Worm (Caenorhabditis elegans) whole organism, L1 larva: Measurements from ENCODE around the gene C56G2.15.
A peak's percentile ranks its signal among the peaks of the same experiment; 100 is the strongest.

Source experiments
- C16A3.4 ChIP-seq: fragments of 150-350 bp; optimal IDR thresholded peaks from 2 replicates; lab custom pipeline; 2014; ENCODE audit warnings: missing biosample characterization, missing genetic modification characterization
- aly-2 ChIP-seq: fragments of 150-350 bp; optimal IDR thresholded peaks from 2 replicates; lab custom pipeline; 2014; ENCODE audit warnings: missing biosample characterization, missing genetic modification characterization
- ceh-8 ChIP-seq: fragments of 200-800 bp; sonication (Bioruptor generic); optimal IDR thresholded peaks from 2 replicates; lab custom pipeline; 2018; ENCODE audit warnings: mild to moderate bottlenecking, missing genetic modification characterization, moderate library complexity, missing compliant biosample characterization
- egl-13 ChIP-seq: sonication (generic microtip); optimal IDR thresholded peaks from 2 replicates; lab custom pipeline; 2016; ENCODE audit warnings: missing genotype, missing genetic modification reagents, missing genetic modification characterization, missing compliant biosample characterization
- elt-2 ChIP-seq: sonication (generic microtip); optimal IDR thresholded peaks from 2 replicates; lab custom pipeline; 2016; ENCODE audit warnings: missing genetic modification characterization, mild to moderate bottlenecking, inconsistent platforms, missing compliant biosample characterization, missing genetic modification reagents
- elt-3 ChIP-seq, 6 experiments: fragments of 150-350 bp in 1 of 6; sonication (generic microtip); optimal IDR thresholded peaks; 2 replicates each; lab custom pipeline; 2017 to 2018; ENCODE audit warnings: missing biosample characterization in 6 of 6, missing genetic modification characterization in 6 of 6, inconsistent platforms in 1 of 6
- fkh-8 ChIP-seq: sonication (generic microtip); optimal IDR thresholded peaks from 2 replicates; lab custom pipeline; 2016; ENCODE audit warnings: mild to moderate bottlenecking, missing genetic modification characterization, missing compliant biosample characterization
- fos-1 ChIP-seq: fragments of 150-350 bp; optimal IDR thresholded peaks from 2 replicates; lab custom pipeline; 2014; ENCODE audit warnings: missing biosample characterization, missing genetic modification characterization
- grh-1 ChIP-seq: fragments of 200-800 bp; sonication (Bioruptor generic); IDR thresholded peaks from 2 replicates; pipeline ENCODE4 v1.3.6; 2022; ENCODE audit warnings: missing genetic modification reagents, missing genetic modification characterization, missing compliant biosample characterization
- hlh-17 ChIP-seq: fragments of 200-800 bp; sonication (Bioruptor generic); optimal IDR thresholded peaks from 2 replicates; lab custom pipeline; 2018; ENCODE audit warnings: missing genetic modification characterization, mild to moderate bottlenecking, missing compliant biosample characterization, moderate library complexity, borderline replicate concordance
- lin-14 ChIP-seq: fragments of 200-800 bp; sonication (Bioruptor generic); optimal IDR thresholded peaks from 2 replicates; lab custom pipeline; 2018; ENCODE audit warnings: mild to moderate bottlenecking, missing genetic modification characterization, moderate library complexity, missing compliant biosample characterization
- lin-35 ChIP-seq, 2 experiments: fragments of 150-350 bp; optimal IDR thresholded peaks; 2 replicates each; lab custom pipeline; 2014; ENCODE audit warnings: missing biosample characterization in 2 of 2, missing genetic modification characterization in 2 of 2, missing genetic modification reagents in 2 of 2
- lin-39 ChIP-seq: fragments of 150-350 bp; optimal IDR thresholded peaks from 2 replicates; lab custom pipeline; 2014; ENCODE audit warnings: missing biosample characterization, missing genetic modification reagents, missing genetic modification characterization
- lir-3 ChIP-seq: sonication (generic microtip); optimal IDR thresholded peaks from 2 replicates; lab custom pipeline; 2016; ENCODE audit warnings: mild to moderate bottlenecking, missing genetic modification characterization, moderate library complexity, missing compliant biosample characterization; ENCODE audit not compliant: poor library complexity
- lsy-2 ChIP-seq, 2 experiments: fragments of 150-350 bp; optimal IDR thresholded peaks; 2 replicates each; lab custom pipeline; 2014; ENCODE audit warnings: missing biosample characterization in 2 of 2, missing genetic modification characterization in 2 of 2
- mep-1 ChIP-seq: fragments of 150-350 bp; optimal IDR thresholded peaks from 2 replicates; lab custom pipeline; 2014; ENCODE audit warnings: missing biosample characterization, missing genetic modification characterization
- nhr-11 ChIP-seq: fragments of 150-350 bp; optimal IDR thresholded peaks from 2 replicates; lab custom pipeline; 2014; ENCODE audit warnings: missing biosample characterization, missing genetic modification characterization
- nhr-19 ChIP-seq: fragments of 200-800 bp; sonication (Bioruptor generic); conservative IDR thresholded peaks from 2 replicates; pipeline ENCODE4 v1.3.6; 2022; ENCODE audit warnings: missing genetic modification characterization, missing compliant biosample characterization
- nhr-20 ChIP-seq: sonication (generic microtip); optimal IDR thresholded peaks from 2 replicates; lab custom pipeline; 2016; ENCODE audit warnings: mild to moderate bottlenecking, missing genetic modification characterization, missing compliant biosample characterization
- nhr-237 ChIP-seq: fragments of 150-350 bp; optimal IDR thresholded peaks from 2 replicates; lab custom pipeline; 2014; ENCODE audit warnings: missing biosample characterization, missing genetic modification characterization
- nhr-28 ChIP-seq: fragments of 150-350 bp; optimal IDR thresholded peaks from 2 replicates; lab custom pipeline; 2014; ENCODE audit warnings: missing biosample characterization, missing genetic modification characterization
- nhr-47 ChIP-seq: sonication (generic microtip); optimal IDR thresholded peaks from 2 replicates; lab custom pipeline; 2016; ENCODE audit warnings: mild to moderate bottlenecking, missing genetic modification characterization, moderate library complexity, missing compliant biosample characterization
- nhr-71 ChIP-seq: sonication (generic microtip); optimal IDR thresholded peaks from 2 replicates; lab custom pipeline; 2016; ENCODE audit warnings: mild to moderate bottlenecking, missing genetic modification characterization, moderate library complexity, missing compliant biosample characterization
- nhr-76 ChIP-seq: sonication (generic microtip); optimal IDR thresholded peaks from 2 replicates; lab custom pipeline; 2017; ENCODE audit warnings: missing biosample characterization, missing genetic modification characterization
- nhr-77 ChIP-seq: fragments of 150-350 bp; optimal IDR thresholded peaks from 2 replicates; lab custom pipeline; 2014; ENCODE audit warnings: missing biosample characterization, missing genetic modification characterization
- nhr-85 ChIP-seq: sonication (generic microtip); peaks from one replicate; lab custom pipeline; 2016; ENCODE audit warnings: missing genetic modification characterization, inconsistent platforms, missing compliant biosample characterization
- nhr-90 ChIP-seq: sonication (generic microtip); optimal IDR thresholded peaks from 2 replicates; lab custom pipeline; 2016; ENCODE audit warnings: mild to moderate bottlenecking, missing genetic modification characterization, missing compliant biosample characterization; ENCODE audit not compliant: poor library complexity
- pag-3 ChIP-seq: sonication (generic microtip); optimal IDR thresholded peaks from 2 replicates; lab custom pipeline; 2017; ENCODE audit warnings: missing genetic modification characterization, mild to moderate bottlenecking, missing compliant biosample characterization, antibody characterized with exemption, borderline replicate concordance; ENCODE audit not compliant: insufficient read depth
- pax-3 ChIP-seq: fragments of 200-800 bp; sonication (Bioruptor generic); optimal IDR thresholded peaks from 2 replicates; lab custom pipeline; 2018; ENCODE audit warnings: mild to moderate bottlenecking, missing genetic modification characterization, moderate library complexity, missing compliant biosample characterization
- rnt-1 ChIP-seq: sonication (generic microtip); optimal IDR thresholded peaks from 2 replicates; lab custom pipeline; 2016; ENCODE audit warnings: mild to moderate bottlenecking, missing genetic modification characterization, moderate library complexity, missing compliant biosample characterization
- skn-1 ChIP-seq: fragments of 150-350 bp; optimal IDR thresholded peaks from 2 replicates; lab custom pipeline; 2014; ENCODE audit warnings: missing biosample characterization, missing genetic modification characterization
- snu-23 ChIP-seq: sonication (generic microtip); optimal IDR thresholded peaks from 2 replicates; lab custom pipeline; 2016; ENCODE audit warnings: missing genetic modification characterization, missing compliant biosample characterization
- sox-4 ChIP-seq: sonication (generic microtip); optimal IDR thresholded peaks from 2 replicates; lab custom pipeline; 2016; ENCODE audit warnings: missing genetic modification characterization, missing compliant biosample characterization
- swsn-7 ChIP-seq: sonication (generic microtip); optimal IDR thresholded peaks from 2 replicates; lab custom pipeline; 2016; ENCODE audit warnings: missing genetic modification characterization, missing compliant biosample characterization
- tbx-2 ChIP-seq: sonication (generic microtip); optimal IDR thresholded peaks from 2 replicates; lab custom pipeline; 2016; ENCODE audit warnings: missing genetic modification characterization, missing compliant biosample characterization
- unc-30 ChIP-seq: sonication (generic microtip); optimal IDR thresholded peaks from 2 replicates; lab custom pipeline; 2017; ENCODE audit warnings: missing biosample characterization, missing genetic modification characterization
- unc-62 ChIP-seq: fragments of 150-350 bp; optimal IDR thresholded peaks from 2 replicates; lab custom pipeline; 2014; ENCODE audit warnings: missing biosample characterization, missing genetic modification reagents, missing genetic modification characterization
- vab-15 ChIP-seq: sonication (generic microtip); optimal IDR thresholded peaks from 2 replicates; lab custom pipeline; 2017; ENCODE audit warnings: missing genotype, mild to moderate bottlenecking, missing genetic modification characterization, missing compliant biosample characterization
- xbp-1 ChIP-seq: sonication (generic microtip); optimal IDR thresholded peaks from 2 replicates; lab custom pipeline; 2016; ENCODE audit warnings: missing genetic modification characterization, missing compliant biosample characterization
- zip-4 ChIP-seq: fragments of 200-800 bp; sonication (Bioruptor generic); optimal IDR thresholded peaks from 2 replicates; lab custom pipeline; 2018; ENCODE audit warnings: mild to moderate bottlenecking, missing genetic modification characterization, moderate library complexity, missing compliant biosample characterization
- ztf-11 ChIP-seq, 2 experiments: sonication (generic microtip); optimal IDR thresholded peaks; 2 replicates each; lab custom pipeline; 2016 to 2017; ENCODE audit warnings: missing genetic modification characterization in 2 of 2, missing biosample characterization in 1 of 2, missing compliant biosample characterization in 1 of 2
- ztf-4 ChIP-seq: fragments of 150-350 bp; optimal IDR thresholded peaks from 2 replicates; lab custom pipeline; 2014; ENCODE audit warnings: missing biosample characterization, missing genetic modification characterization

C56G2.15 gene

ce11 chrIII:6411430-6411829 is 43.7 kb upstream of the C56G2.15 start (continued):
- TF ChIP-seq xbp-1 = no peak
- TF ChIP-seq nhr-85 = peak; percentile 61
- peak in 1 of 2 experiments; percentile 29 for TF ChIP-seq lin-35 (GFP tag; optimal IDR thresholded peaks at IDR 0.05; lab: Kevin White, UChicago)
- TF ChIP-seq sox-4 = no peak
- peak; percentile 25 for TF ChIP-seq elt-2 (tag; lab: Kevin White, UChicago)
- TF ChIP-seq elt-3 (tag; optimal IDR thresholded peaks at IDR 0.05; lab: Kevin White, UChicago) = peak in 1 of 6 experiments; percentile 32
- peak; percentile 35 for TF ChIP-seq nhr-71 (tag; lab: Kevin White, UChicago)
- no peak for TF ChIP-seq aly-2 (tag; lab: Kevin White, UChicago)
- TF ChIP-seq nhr-237 (tag; lab: Kevin White, UChicago) = no peak

- TF ChIP-seq nhr-19 (GFP tag; lab: Robert Waterston, UW) (no peak), swsn-7 (tag; lab: Kevin White, UChicago) (no peak)
These were observed 39.1 kb upstream of the C56G2.15 start, which contains the start of gene let-756 for ce11 chrIII:6406829-6407228. TSS of gene let-756 (plus strand) at chrIII:6407129.

- no peak for TF ChIP-seq ztf-11 (tag; optimal IDR thresholded peaks at IDR 0.05; lab: Kevin White, UChicago)
- TF ChIP-seq nhr-20 (tag; lab: Kevin White, UChicago) = peak; percentile 30
- peak; percentile 39 for TF ChIP-seq nhr-19 (GFP tag; lab: Robert Waterston, UW)
- no peak for TF ChIP-seq grh-1 (GFP tag; lab: Robert Waterston, UW)
- peak; percentile 65 for TF ChIP-seq rnt-1 (tag; lab: Kevin White, UChicago)
- no peak for TF ChIP-seq nhr-76 (tag; lab: Kevin White, UChicago)
- peak; percentile 10 for TF ChIP-seq mep-1 (tag; lab: Kevin White, UChicago)
- TF ChIP-seq nhr-28 (tag; lab: Kevin White, UChicago) = no peak
- peak; percentile 71 for TF ChIP-seq lin-14 (GFP tag; lab: Kevin White, UChicago)
- no peak for TF ChIP-seq nhr-11 (tag; lab: Kevin White, UChicago)
- no peak for TF ChIP-seq elt-3 (tag; optimal IDR thresholded peaks at IDR 0.05; lab: Kevin White, UChicago)
- no peak for TF ChIP-seq zip-4
- TF ChIP-seq pag-3 = no peak
- peak; percentile 36 for TF ChIP-seq ztf-4
- TF ChIP-seq fos-1 (tag; lab: Kevin White, UChicago) = no peak
- TF ChIP-seq vab-15 = no peak
- TF ChIP-seq nhr-47 (tag; lab: Kevin White, UChicago) = no peak
- peak; percentile 4 for TF ChIP-seq lir-3
- peak; percentile 29 for TF ChIP-seq skn-1 (tag; lab: Kevin White, UChicago)
- TF ChIP-seq snu-23 (GFP tag; lab: Kevin White, UChicago) = peak; percentile 63
- TF ChIP-seq hlh-17 (GFP tag; lab: Kevin White, UChicago) = no peak
- TF ChIP-seq pax-3 (tag; lab: Kevin White, UChicago) = no peak
- no peak for TF ChIP-seq unc-30 (tag; lab: Kevin White, UChicago)
- peak; percentile 4 for TF ChIP-seq C16A3.4 (tag; lab: Kevin White, UChicago)
- no peak for TF ChIP-seq unc-62
- TF ChIP-seq lsy-2 (tag; optimal IDR thresholded peaks at IDR 0.05; lab: Kevin White, UChicago) = peak; percentile 43 to 57
- no peak for TF ChIP-seq nhr-77 (tag; lab: Kevin White, UChicago)
- peak; percentile 80 for TF ChIP-seq nhr-71 (tag; lab: Kevin White, UChicago)
- TF ChIP-seq, all 84 proteins: peak for 12
These were observed 37.4 kb upstream of the C56G2.15 start for ce11 chrIII:6405121-6405520.

ce11 chrIII:6402810-6403209 is 35.1 kb upstream of the C56G2.15 start:
- TF ChIP-seq tbx-2 (tag; lab: Kevin White, UChicago) (no peak), fkh-8 (tag; lab: Kevin White, UChicago) (no peak), nhr-47 (tag; lab: Kevin White, UChicago) (no peak), lsy-2 (tag; optimal IDR thresholded peaks at IDR 0.05; lab: Kevin White, UChicago) (no peak), nhr-71 (tag; lab: Kevin White, UChicago) (no peak), nhr-77 (tag; lab: Kevin White, UChicago) (no peak), nhr-90 (tag; lab: Kevin White, UChicago) (no peak), nhr-11 (tag; lab: Kevin White, UChicago) (no peak), ceh-8 (GFP tag; lab: Kevin White, UChicago) (no peak), lin-39 (tag; lab: Kevin White, UChicago) (no peak), egl-13 (no peak)
- TF ChIP-seq, all 84 proteins: peak for 0
